Fruit fly (Drosophila melanogaster) whole organism: ENCODE measurements around the gene CenB1A.

Experiments
- pan ChIP-seq: fragments of >200 bp; optimal IDR thresholded peaks from 2 replicates; lab custom pipeline; 2017
- psq ChIP-seq: fragments of >200 bp; optimal IDR thresholded peaks from 2 replicates; lab custom pipeline; 2017
- usp ChIP-seq: fragments of >200 bp; optimal IDR thresholded peaks from 2 replicates; lab custom pipeline; 2017; ENCODE audit warnings: missing biosample characterization, missing genetic modification characterization, mixed read lengths

dm6 chr3R:23130181-23130580 is 12.0 kb downstream of the CenB1A start:
- TF ChIP-seq psq (lab: Kevin White, UChicago) (no peak), usp (GFP tag; lab: Kevin White, UChicago) (no peak), pan (lab: Kevin White, UChicago) (no peak)
